Worm (Caenorhabditis elegans) whole organism, L3 larva: ENCODE data around the gene rpn-7.

ENCODE experiments used
- ama-1 ChIP-seq: fragments of 150-350 bp; optimal IDR thresholded peaks from 2 replicates; lab custom pipeline; 2018
- ceh-28 ChIP-seq: fragments of 150-350 bp; optimal IDR thresholded peaks from 2 replicates; lab custom pipeline; 2014; ENCODE audit warnings: missing biosample characterization, missing genetic modification reagents, missing genetic modification characterization
- daf-12 ChIP-seq: fragments of 150-350 bp; optimal IDR thresholded peaks from 2 replicates; lab custom pipeline; 2014; ENCODE audit warnings: missing biosample characterization, missing genetic modification reagents, missing genetic modification characterization
- egl-27 ChIP-seq: sonication (generic microtip); optimal IDR thresholded peaks from 4 replicates; lab custom pipeline; 2017; ENCODE audit warnings: missing biosample characterization, missing genetic modification reagents, missing genetic modification characterization
- egl-5 ChIP-seq: fragments of 150-350 bp; optimal IDR thresholded peaks from 2 replicates; lab custom pipeline; 2017; ENCODE audit warnings: missing biosample characterization, missing genetic modification reagents, missing genetic modification characterization, inconsistent platforms
- elt-2 ChIP-seq: sonication (generic microtip); optimal IDR thresholded peaks from 2 replicates; lab custom pipeline; 2016; ENCODE audit warnings: missing genetic modification reagents, mild to moderate bottlenecking, missing genetic modification characterization, missing compliant biosample characterization
- elt-3 ChIP-seq, 3 experiments: fragments of 150-350 bp in 1 of 3; sonication (generic microtip) in 2 of 3; optimal IDR thresholded peaks; 2 replicates in 2 of 3; 4 replicates in 1 of 3; lab custom pipeline; 2014 to 2017; ENCODE audit warnings: missing biosample characterization in 3 of 3, missing genetic modification characterization in 3 of 3
- fkh-10 ChIP-seq: sonication (generic microtip); optimal IDR thresholded peaks from 2 replicates; lab custom pipeline; 2017; ENCODE audit warnings: missing biosample characterization, missing genetic modification reagents, missing genetic modification characterization
- hmg-11 ChIP-seq: sonication (generic microtip); optimal IDR thresholded peaks from 2 replicates; lab custom pipeline; 2016; ENCODE audit warnings: missing genetic modification characterization, missing compliant biosample characterization
- jun-1 ChIP-seq: fragments of 150-350 bp; optimal IDR thresholded peaks from 2 replicates; lab custom pipeline; 2014; ENCODE audit warnings: missing biosample characterization, missing genetic modification reagents, missing genetic modification characterization
- lin-15B ChIP-seq: fragments of 150-350 bp; optimal IDR thresholded peaks from 2 replicates; lab custom pipeline; 2014; ENCODE audit warnings: missing biosample characterization, missing genetic modification characterization
- lin-39 ChIP-seq: fragments of 150-350 bp; optimal IDR thresholded peaks from 2 replicates; lab custom pipeline; 2018; ENCODE audit warnings: missing biosample characterization, missing genetic modification reagents, missing genetic modification characterization
- nfya-1 ChIP-seq: sonication (generic microtip); optimal IDR thresholded peaks from 2 replicates; lab custom pipeline; 2017; ENCODE audit warnings: missing genetic modification characterization, mild to moderate bottlenecking, missing compliant biosample characterization, antibody characterized with exemption, moderate library complexity; ENCODE audit not compliant: insufficient read depth
- nhr-237 ChIP-seq: fragments of 150-350 bp; optimal IDR thresholded peaks from 2 replicates; lab custom pipeline; 2014; ENCODE audit warnings: missing biosample characterization, missing genetic modification characterization
- nhr-25 ChIP-seq: sonication (generic microtip); optimal IDR thresholded peaks from 2 replicates; lab custom pipeline; 2017; ENCODE audit warnings: missing biosample characterization, missing genetic modification characterization
- nhr-43 ChIP-seq: sonication (generic microtip); optimal IDR thresholded peaks from 2 replicates; lab custom pipeline; 2016; ENCODE audit warnings: mild to moderate bottlenecking, missing genetic modification characterization, missing compliant biosample characterization; ENCODE audit not compliant: poor library complexity, severe bottlenecking
- nhr-67 ChIP-seq: fragments of 150-350 bp; optimal IDR thresholded peaks from 2 replicates; lab custom pipeline; 2014; ENCODE audit warnings: missing biosample characterization, missing genetic modification characterization
- nhr-76 ChIP-seq: fragments of 150-350 bp; sonication (generic microtip); optimal IDR thresholded peaks from 5 replicates; lab custom pipeline; 2014; ENCODE audit warnings: missing biosample characterization, missing genetic modification characterization
- pha-4 ChIP-seq: fragments of 150-350 bp; optimal IDR thresholded peaks from 2 replicates; lab custom pipeline; 2014; ENCODE audit warnings: missing biosample characterization, missing genetic modification reagents, missing genetic modification characterization
- pqm-1 ChIP-seq: fragments of 150-350 bp; optimal IDR thresholded peaks from 2 replicates; lab custom pipeline; 2017; ENCODE audit warnings: missing biosample characterization, missing genetic modification characterization, inconsistent platforms
- snpc-4 ChIP-seq: fragments of 150-350 bp; optimal IDR thresholded peaks from 2 replicates; lab custom pipeline; 2014; ENCODE audit warnings: missing biosample characterization, missing genetic modification characterization
- tbx-2 ChIP-seq: sonication (generic microtip); optimal IDR thresholded peaks from 2 replicates; lab custom pipeline; 2016; ENCODE audit warnings: mild to moderate bottlenecking, missing genetic modification characterization, missing compliant biosample characterization
- ztf-11 ChIP-seq: fragments of 150-350 bp; optimal IDR thresholded peaks from 2 replicates; lab custom pipeline; 2014; ENCODE audit warnings: missing biosample characterization, missing genetic modification characterization
- ztf-4 ChIP-seq: fragments of 150-350 bp; optimal IDR thresholded peaks from 2 replicates; lab custom pipeline; 2014; ENCODE audit warnings: missing biosample characterization, missing genetic modification characterization

rpn-7 gene

DNA sequence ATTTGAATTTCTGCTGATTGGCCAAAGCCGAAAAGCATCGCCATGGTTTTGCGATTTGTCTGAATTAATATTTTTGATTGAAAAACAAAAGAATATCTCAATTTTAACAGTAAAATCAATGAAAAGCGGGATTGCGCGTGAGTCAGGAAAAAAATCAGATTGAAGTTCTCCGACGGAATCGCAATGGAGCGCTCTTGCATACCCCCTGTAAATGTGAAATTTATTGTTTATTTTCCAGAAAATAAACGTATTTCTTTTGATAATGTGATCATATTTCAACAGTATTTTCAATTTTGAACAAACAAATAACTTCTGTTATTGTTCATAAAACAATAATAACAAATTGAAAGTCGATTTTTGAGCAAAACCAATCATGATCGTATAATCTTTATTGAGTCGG lies 25.2 kb downstream of the rpn-7 start, which contains the start of gene vps-26:
vps-26 (minus strand) TSS at position 200 of the 400 bp plus-strand sequence.
- peak; percentile 81 for TF ChIP-seq pha-4 (tag; lab: Kevin White, UChicago)
- TF ChIP-seq lin-15B (tag; lab: Kevin White, UChicago), result peak; percentile 36
- TF ChIP-seq elt-2 (tag; lab: Kevin White, UChicago), result peak; percentile 10
- TF ChIP-seq nhr-67 (tag; lab: Kevin White, UChicago), result no peak
- peak; percentile 35 for TF ChIP-seq hmg-11

ce11 chrIV:9343102-9343599 lies 26.7 kb downstream of the rpn-7 start, which contains the start of gene pigc-1:
pigc-1 (minus strand) TSS chrIV:9343152.
- TF ChIP-seq ceh-28 (tag; lab: Kevin White, UChicago), result no peak
- TF ChIP-seq pha-4 (tag; lab: Kevin White, UChicago), result peak; percentile 80
- TF ChIP-seq, all 47 proteins: peak for 1

DNA sequence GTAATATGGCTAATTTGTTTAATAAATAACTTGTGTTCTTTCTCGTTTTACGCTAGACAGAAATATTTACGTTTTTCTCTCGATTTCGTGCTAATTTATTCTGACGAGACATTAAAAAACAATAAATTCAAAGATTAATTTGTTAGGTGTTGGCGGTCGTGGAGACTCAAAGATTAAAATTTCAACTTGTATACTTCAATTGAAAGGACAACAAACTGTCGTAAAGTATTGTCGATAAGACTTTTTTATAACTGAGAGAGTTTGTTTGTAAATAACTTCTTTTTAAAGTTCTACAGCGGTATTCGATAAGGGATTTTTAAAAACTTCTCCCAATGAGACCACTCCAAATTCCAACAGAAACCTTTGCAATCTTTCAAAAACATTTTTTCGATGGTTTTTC lies 37.3 kb downstream of the rpn-7 start:
- TF ChIP-seq hmg-11 (no peak), egl-5 (tag; lab: Kevin White, UChicago) (no peak), elt-2 (tag; lab: Kevin White, UChicago) (no peak), nhr-43 (tag; lab: Kevin White, UChicago) (no peak), lin-39 (tag; lab: Kevin White, UChicago) (no peak), nhr-25 (tag; lab: Kevin White, UChicago) (no peak), egl-27 (no peak)

DNA sequence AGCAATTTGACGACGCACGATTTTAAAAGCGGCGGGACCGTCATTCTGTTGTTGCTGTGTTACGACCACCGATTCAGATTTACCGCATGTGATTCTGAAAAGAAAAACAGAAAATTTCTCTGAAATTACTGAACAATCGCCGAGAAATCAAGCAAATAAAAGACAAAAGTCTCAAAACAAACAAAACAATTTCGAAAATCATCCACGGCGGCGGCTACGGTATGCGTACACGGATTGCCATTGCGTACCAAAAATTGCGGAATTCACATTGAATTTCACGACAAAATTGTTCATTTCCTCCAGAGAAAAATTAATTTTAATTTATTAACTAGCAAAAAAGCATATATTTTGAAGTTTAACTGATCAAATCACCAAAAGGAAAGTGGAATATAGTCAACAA lies 50.0 kb downstream of the rpn-7 start, which contains the start of gene pezo-1:
pezo-1 (minus strand) TSS at position 101 of the 400 bp plus-strand sequence.
- TF ChIP-seq snpc-4 (tag; lab: Kevin White, UChicago) (no peak), ztf-11 (no peak), ama-1 (lab: Kevin White, UChicago) (no peak), nfya-1 (tag; lab: Kevin White, UChicago) (no peak), nhr-237 (tag; lab: Kevin White, UChicago) (no peak), jun-1 (tag; lab: Kevin White, UChicago) (no peak), elt-3 (tag; optimal IDR thresholded peaks at IDR 0.05; lab: Kevin White, UChicago) (no peak), nhr-76 (tag; lab: Kevin White, UChicago) (no peak), tbx-2 (tag; lab: Kevin White, UChicago) (no peak), ceh-28 (tag; lab: Kevin White, UChicago) (no peak), egl-5 (tag; lab: Kevin White, UChicago) (no peak), fkh-10 (GFP tag; lab: Kevin White, UChicago) (no peak)

DNA sequence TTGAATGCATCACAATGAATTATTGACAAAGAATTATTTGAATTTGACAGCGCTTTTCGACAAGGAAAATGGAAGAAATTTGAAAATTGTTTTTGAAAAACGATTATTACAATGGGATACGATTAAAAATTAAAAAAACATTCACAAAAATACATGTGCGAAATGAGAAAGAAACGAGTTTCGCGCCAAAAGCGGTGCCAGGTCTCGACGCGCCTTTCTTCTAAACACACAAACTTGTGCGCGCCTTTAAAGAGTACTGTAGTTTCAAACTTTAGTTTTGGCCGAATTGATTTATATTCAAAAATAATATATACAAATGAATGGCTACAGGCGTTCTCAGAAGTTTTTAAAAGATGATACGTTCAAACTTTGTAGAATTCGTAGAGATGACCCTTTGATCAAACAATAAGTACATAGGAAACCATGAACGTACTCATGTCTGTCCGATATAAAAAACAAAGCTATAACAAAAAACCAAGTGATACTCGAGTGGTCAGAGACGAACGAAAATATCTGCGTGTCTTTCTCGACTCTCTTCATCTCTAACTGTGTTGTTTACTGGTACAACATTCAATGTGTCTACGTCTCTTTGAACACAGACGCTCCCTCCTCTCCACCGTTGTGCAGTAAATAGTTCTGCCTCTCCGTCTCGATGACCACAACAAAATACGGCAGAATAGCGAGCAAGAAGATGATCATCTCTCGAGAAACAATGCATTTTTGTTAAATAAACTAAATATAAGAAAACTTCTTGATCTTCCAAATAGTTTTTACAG lies 51.6 kb downstream of the rpn-7 start:
- no peak for TF ChIP-seq elt-2 (tag; lab: Kevin White, UChicago)
- TF ChIP-seq snpc-4 (tag; lab: Kevin White, UChicago), result peak; percentile 21
- peak; percentile 90 for TF ChIP-seq pha-4 (tag; lab: Kevin White, UChicago)
- TF ChIP-seq daf-12 (tag; lab: Kevin White, UChicago), result no peak
- no peak for TF ChIP-seq hmg-11
- no peak for TF ChIP-seq lin-15B (tag; lab: Kevin White, UChicago)
- TF ChIP-seq pqm-1 (tag; lab: Kevin White, UChicago), result peak; percentile 31
- TF ChIP-seq ztf-4 (tag; lab: Kevin White, UChicago), result no peak
